Worm (Caenorhabditis elegans) whole organism, L4 larva: ENCODE data around the gene F47B8.14.

Experiments
- F44E2.7 ChIP-seq: fragments of 200-800 bp; sonication (Bioruptor generic); IDR thresholded peaks from 2 replicates; pipeline ENCODE4 v2.1.2; 2022; ENCODE audit warnings: missing genetic modification characterization, missing compliant biosample characterization
- T26A8.4 ChIP-seq: fragments of 200-800 bp; sonication (Bioruptor generic); IDR thresholded peaks from 2 replicates; pipeline ENCODE4 v1.3.6; 2022; ENCODE audit warnings: missing genetic modification characterization, missing compliant biosample characterization
- Y105C5A.15 ChIP-seq: fragments of 200-800 bp; sonication (Bioruptor generic); IDR thresholded peaks from 2 replicates; pipeline ENCODE4 v1.3.6; 2022; ENCODE audit warnings: missing genetic modification characterization, missing compliant biosample characterization
- Y48G9A.11 ChIP-seq: fragments of 200-800 bp; sonication (Bioruptor generic); IDR thresholded peaks from 2 replicates; pipeline ENCODE4 v1.3.6; 2022; ENCODE audit warnings: missing genetic modification reagents, missing genetic modification characterization, missing compliant biosample characterization
- ZK546.5 ChIP-seq, 2 experiments: sonication (generic microtip); optimal IDR thresholded peaks; 2 replicates each; lab custom pipeline; 2017; ENCODE audit warnings: missing biosample characterization in 2 of 2, missing genetic modification characterization in 2 of 2
- ama-1 ChIP-seq: fragments of 150-350 bp; optimal IDR thresholded peaks from 2 replicates; lab custom pipeline; 2014; ENCODE audit warnings: inconsistent platforms, mixed read lengths
- arid-1 ChIP-seq: fragments of 200-800 bp; sonication (Bioruptor generic); conservative IDR thresholded peaks from 2 replicates; pipeline ENCODE4 v1.3.6; 2022; ENCODE audit warnings: missing genetic modification reagents, missing genetic modification characterization, missing compliant biosample characterization
- attf-4 ChIP-seq: sonication (generic microtip); optimal IDR thresholded peaks from 3 replicates; lab custom pipeline; 2017; ENCODE audit warnings: missing biosample characterization, missing genetic modification characterization
- ceh-32 ChIP-seq: sonication (generic microtip); optimal IDR thresholded peaks from 2 replicates; lab custom pipeline; 2016; ENCODE audit warnings: mild to moderate bottlenecking, missing genetic modification characterization, missing compliant biosample characterization; ENCODE audit not compliant: poor library complexity
- ceh-62 ChIP-seq: sonication (generic microtip); optimal IDR thresholded peaks from 2 replicates; lab custom pipeline; 2017; ENCODE audit warnings: missing biosample characterization, missing genetic modification characterization
- cey-2 ChIP-seq: sonication (generic microtip); optimal IDR thresholded peaks from 3 replicates; lab custom pipeline; 2017; ENCODE audit warnings: missing genetic modification characterization, mild to moderate bottlenecking, missing compliant biosample characterization, antibody characterized with exemption, borderline replicate concordance; ENCODE audit not compliant: insufficient read depth
- daf-16 ChIP-seq, 3 experiments: sonication (generic microtip); optimal IDR thresholded peaks; 2 replicates each; lab custom pipeline; 2016 to 2017; ENCODE audit warnings: missing genetic modification characterization in 3 of 3, missing genetic modification reagents in 3 of 3, mild to moderate bottlenecking in 2 of 3, missing compliant biosample characterization in 2 of 3, missing biosample characterization in 1 of 3, moderate library complexity in 1 of 3
- dmd-6 ChIP-seq: fragments of 200-800 bp; sonication (Bioruptor generic); IDR thresholded peaks from 2 replicates; pipeline ENCODE4 v1.3.6; 2022; ENCODE audit warnings: missing genetic modification reagents, missing genetic modification characterization, missing compliant biosample characterization
- dpl-1 ChIP-seq: fragments of 150-350 bp; optimal IDR thresholded peaks from 2 replicates; lab custom pipeline; 2014; ENCODE audit warnings: missing biosample characterization, missing genetic modification reagents, missing genetic modification characterization
- dve-1 ChIP-seq: sonication (generic microtip); optimal IDR thresholded peaks from 2 replicates; lab custom pipeline; 2017; ENCODE audit warnings: antibody characterized with exemption, mild to moderate bottlenecking, missing genetic modification characterization, missing compliant biosample characterization; ENCODE audit not compliant: insufficient read depth
- egl-27 ChIP-seq: sonication (generic microtip); optimal IDR thresholded peaks from 3 replicates; lab custom pipeline; 2017; ENCODE audit warnings: missing biosample characterization, missing genetic modification reagents, missing genetic modification characterization
- fkh-10 ChIP-seq: fragments of 150-350 bp; optimal IDR thresholded peaks from 2 replicates; lab custom pipeline; 2014; ENCODE audit warnings: missing biosample characterization, missing genetic modification reagents, missing genetic modification characterization
- hif-1 ChIP-seq, 2 experiments: sonication (generic microtip); optimal IDR thresholded peaks; 2 replicates each; lab custom pipeline; 2016 to 2017; ENCODE audit warnings: missing compliant biosample characterization in 2 of 2, missing genetic modification characterization in 2 of 2, missing genetic modification reagents in 2 of 2, missing genotype in 2 of 2, mild to moderate bottlenecking in 1 of 2
- hlh-11 ChIP-seq: fragments of 200-800 bp; sonication (Bioruptor generic); optimal IDR thresholded peaks from 2 replicates; lab custom pipeline; 2018; ENCODE audit warnings: mild to moderate bottlenecking, missing genetic modification characterization, missing compliant biosample characterization
- hmg-1.1 ChIP-seq: fragments of 200-800 bp; sonication (Bioruptor generic); IDR thresholded peaks from 2 replicates; pipeline ENCODE4 v1.3.6; 2022; ENCODE audit warnings: missing genetic modification reagents, missing genetic modification characterization, missing compliant biosample characterization
- lin-1 ChIP-seq: fragments of 200-800 bp; sonication (Bioruptor generic); IDR thresholded peaks from 2 replicates; pipeline ENCODE4 v1.3.6; 2022; ENCODE audit warnings: missing genetic modification reagents, missing genetic modification characterization, missing compliant biosample characterization
- lin-39 ChIP-seq: fragments of 150-350 bp; optimal IDR thresholded peaks from 2 replicates; lab custom pipeline; 2014; ENCODE audit warnings: missing biosample characterization, missing genetic modification reagents, missing genetic modification characterization
- madf-9 ChIP-seq: fragments of 200-800 bp; sonication (Bioruptor generic); conservative IDR thresholded peaks from 2 replicates; pipeline ENCODE4 v1.3.6; 2022; ENCODE audit warnings: missing genetic modification reagents, missing genetic modification characterization, missing compliant biosample characterization
- mdl-1 ChIP-seq, 2 experiments: fragments of 150-350 bp in 1 of 2; sonication (generic microtip) in 1 of 2; optimal IDR thresholded peaks; 2 replicates each; lab custom pipeline; 2014 to 2017; ENCODE audit warnings: missing biosample characterization in 2 of 2, missing genetic modification characterization in 2 of 2
- mdt-29 ChIP-seq: fragments of 200-800 bp; sonication (Bioruptor generic); IDR thresholded peaks from 2 replicates; pipeline ENCODE4 v1.3.6; 2022; ENCODE audit warnings: missing genetic modification reagents, missing genetic modification characterization, missing compliant biosample characterization
- mes-2 ChIP-seq: sonication (generic microtip); optimal IDR thresholded peaks from 2 replicates; lab custom pipeline; 2016; ENCODE audit warnings: missing genotype, mild to moderate bottlenecking, missing genetic modification characterization, missing compliant biosample characterization; ENCODE audit not compliant: poor library complexity, severe bottlenecking
- mxl-3 ChIP-seq: fragments of 200-800 bp; sonication (Bioruptor generic); optimal IDR thresholded peaks from 2 replicates; lab custom pipeline; 2018; ENCODE audit warnings: mild to moderate bottlenecking, missing genetic modification characterization, missing compliant biosample characterization
- nhr-102 ChIP-seq: sonication (generic microtip); optimal IDR thresholded peaks from 2 replicates; lab custom pipeline; 2016; ENCODE audit warnings: mild to moderate bottlenecking, missing genetic modification characterization, moderate library complexity, missing compliant biosample characterization
- nhr-11 ChIP-seq: fragments of 150-350 bp; optimal IDR thresholded peaks from 2 replicates; lab custom pipeline; 2014; ENCODE audit warnings: missing biosample characterization, missing genetic modification characterization
- nhr-111 ChIP-seq: fragments of 200-800 bp; sonication (Bioruptor generic); optimal IDR thresholded peaks from 2 replicates; lab custom pipeline; 2018; ENCODE audit warnings: mild to moderate bottlenecking, missing genetic modification characterization, missing compliant biosample characterization
- nhr-25 ChIP-seq: sonication (generic microtip); optimal IDR thresholded peaks from 2 replicates; lab custom pipeline; 2017; ENCODE audit warnings: missing genetic modification characterization, mild to moderate bottlenecking, missing compliant biosample characterization, antibody characterized with exemption, moderate library complexity, borderline replicate concordance; ENCODE audit not compliant: insufficient read depth
- nhr-41 ChIP-seq: fragments of 200-800 bp; sonication (Bioruptor generic); IDR thresholded peaks from 2 replicates; pipeline ENCODE4 v1.3.6; 2022; ENCODE audit warnings: missing genetic modification reagents, missing genetic modification characterization, missing compliant biosample characterization
- nhr-42 ChIP-seq: fragments of 200-800 bp; sonication (Bioruptor generic); IDR thresholded peaks from 2 replicates; pipeline ENCODE4 v1.3.6; 2022; ENCODE audit warnings: missing genetic modification characterization, missing compliant biosample characterization
- nhr-77 ChIP-seq: fragments of 150-350 bp; optimal IDR thresholded peaks from 2 replicates; lab custom pipeline; 2014; ENCODE audit warnings: missing biosample characterization, missing genetic modification characterization
- pha-4 ChIP-seq, 2 experiments: fragments of 150-350 bp in 1 of 2; fragments of 200-800 bp in 1 of 2; sonication (Bioruptor generic) in 1 of 2; IDR thresholded peaks in 1 of 2; optimal IDR thresholded peaks in 1 of 2; 2 replicates each; pipeline versions ENCODE4 v1.3.6 to Lab custom; 2014 to 2022; ENCODE audit warnings: missing genetic modification characterization in 2 of 2, missing genetic modification reagents in 2 of 2, missing biosample characterization in 1 of 2, missing compliant biosample characterization in 1 of 2
- rbr-2 ChIP-seq: sonication (generic microtip); optimal IDR thresholded peaks from 2 replicates; lab custom pipeline; 2016; ENCODE audit warnings: missing genotype, missing genetic modification characterization, missing compliant biosample characterization
- skn-1 ChIP-seq: fragments of 150-350 bp; optimal IDR thresholded peaks from 2 replicates; lab custom pipeline; 2014; ENCODE audit warnings: missing biosample characterization, missing genetic modification characterization
- snpc-1.2 ChIP-seq: fragments of 200-800 bp; sonication (Bioruptor generic); IDR thresholded peaks from 2 replicates; pipeline ENCODE4 v1.3.6; 2022; ENCODE audit warnings: missing genetic modification reagents, missing genetic modification characterization, missing compliant biosample characterization
- snpc-4 ChIP-seq: fragments of 150-350 bp; optimal IDR thresholded peaks from 2 replicates; lab custom pipeline; 2014; ENCODE audit warnings: missing biosample characterization, missing genetic modification characterization
- spr-1 ChIP-seq: sonication (generic microtip); optimal IDR thresholded peaks from 2 replicates; lab custom pipeline; 2016; ENCODE audit warnings: mild to moderate bottlenecking, missing genetic modification characterization, missing compliant biosample characterization
- spr-3 ChIP-seq: fragments of 200-800 bp; sonication (Bioruptor generic); optimal IDR thresholded peaks from 2 replicates; lab custom pipeline; 2018; ENCODE audit warnings: mild to moderate bottlenecking, missing genetic modification characterization, missing compliant biosample characterization
- unc-130 ChIP-seq: sonication (generic microtip); optimal IDR thresholded peaks from 2 replicates; lab custom pipeline; 2016; ENCODE audit warnings: missing genetic modification reagents, missing genetic modification characterization, missing compliant biosample characterization
- unc-39 ChIP-seq: sonication (generic microtip); optimal IDR thresholded peaks from 2 replicates; lab custom pipeline; 2017; ENCODE audit warnings: missing biosample characterization, missing genetic modification characterization
- unc-62 ChIP-seq, 3 experiments: fragments of 150-350 bp in 1 of 3; sonication (generic microtip); optimal IDR thresholded peaks in 2 of 3; peaks in 1 of 3; 1 replicate in 1 of 3; 2 replicates in 2 of 3; lab custom pipeline; 2014 to 2017; ENCODE audit warnings: missing biosample characterization in 3 of 3, missing genetic modification characterization in 3 of 3, missing genetic modification reagents in 3 of 3, missing genotype in 1 of 3
- vab-7 ChIP-seq: fragments of 200-800 bp; sonication (Bioruptor generic); IDR thresholded peaks from 2 replicates; pipeline ENCODE4 v1.3.6; 2022; ENCODE audit warnings: missing genetic modification reagents, missing genetic modification characterization, missing compliant biosample characterization
- zip-11 ChIP-seq: fragments of 200-800 bp; sonication (Bioruptor generic); IDR thresholded peaks from 2 replicates; pipeline ENCODE4 v1.3.6; 2022; ENCODE audit warnings: missing genetic modification characterization, missing compliant biosample characterization
- zip-2 ChIP-seq: fragments of 150-350 bp; optimal IDR thresholded peaks from 2 replicates; lab custom pipeline; 2014; ENCODE audit warnings: missing biosample characterization, missing genetic modification characterization
- ztf-11 ChIP-seq: fragments of 150-350 bp; optimal IDR thresholded peaks from 2 replicates; lab custom pipeline; 2014; ENCODE audit warnings: missing biosample characterization, missing genetic modification characterization

F47B8.14 gene

ce11 chrV:14364586-14365248 is 44.4 kb downstream of the F47B8.14 start (continued):
- no peak for TF ChIP-seq nhr-102 (tag; lab: Kevin White, UChicago)
- peak; percentile 38 for TF ChIP-seq mes-2 (tag; lab: Kevin White, UChicago)
- TF ChIP-seq zip-11 (GFP tag; lab: Robert Waterston, UW): no peak
- no peak for TF ChIP-seq unc-39 (tag; lab: Kevin White, UChicago)
- TF ChIP-seq lin-39 (tag; lab: Kevin White, UChicago): no peak
- no peak for TF ChIP-seq skn-1
- TF ChIP-seq hlh-11 (tag; lab: Kevin White, UChicago): peak; percentile 58
- no peak for TF ChIP-seq madf-9 (GFP tag; lab: Robert Waterston, UW)
- no peak for TF ChIP-seq spr-3 (GFP tag; lab: Kevin White, UChicago)
- no peak for TF ChIP-seq snpc-1.2 (GFP tag; lab: Robert Waterston, UW)
- peak in 1 of 2 experiments; percentile 44 for TF ChIP-seq unc-62 (GFP tag; optimal IDR thresholded peaks at IDR 0.05 in 1 of 2; lab: Kevin White, UChicago)
- no peak for TF ChIP-seq unc-62 (tag; optimal IDR thresholded peaks at IDR 0.05; lab: Kevin White, UChicago)
- no peak for TF ChIP-seq nhr-11
- no peak for TF ChIP-seq Y48G9A.11 (GFP tag; lab: Robert Waterston, UW)
- TF ChIP-seq vab-7 (GFP tag; lab: Robert Waterston, UW): no peak
- no peak for TF ChIP-seq mdt-29 (GFP tag; lab: Robert Waterston, UW)
- TF ChIP-seq mxl-3 (GFP tag; lab: Kevin White, UChicago): peak; percentile 52
- TF ChIP-seq cey-2: no peak
- TF ChIP-seq ZK546.5 (tag; optimal IDR thresholded peaks at IDR 0.05; lab: Kevin White, UChicago): no peak
- TF ChIP-seq ama-1: no peak
- TF ChIP-seq rbr-2 (tag; lab: Kevin White, UChicago): peak; percentile 26
- no peak for TF ChIP-seq F44E2.7 (GFP tag; lab: Robert Waterston, UW)
- TF ChIP-seq nhr-77: no peak
- peak; percentile 7 for TF ChIP-seq dve-1 (tag; lab: Kevin White, UChicago)
- TF ChIP-seq lin-1 (GFP tag; lab: Robert Waterston, UW): no peak
- peak; percentile 96 for TF ChIP-seq nhr-25
- no peak for TF ChIP-seq snpc-4
- TF ChIP-seq Y105C5A.15 (GFP tag; lab: Robert Waterston, UW): no peak
- TF ChIP-seq mdl-1 (tag; optimal IDR thresholded peaks at IDR 0.05; lab: Kevin White, UChicago): no peak
- no peak for TF ChIP-seq spr-1 (tag; lab: Kevin White, UChicago)
- no peak for TF ChIP-seq nhr-42 (GFP tag; lab: Robert Waterston, UW)
- no peak for TF ChIP-seq attf-4 (tag; lab: Kevin White, UChicago)
- no peak for TF ChIP-seq hif-1 (tag; optimal IDR thresholded peaks at IDR 0.05; lab: Kevin White, UChicago)
- no peak for TF ChIP-seq unc-130 (GFP tag; lab: Kevin White, UChicago)
- TF ChIP-seq arid-1 (GFP tag; lab: Robert Waterston, UW): no peak
- TF ChIP-seq egl-27 (tag; lab: Kevin White, UChicago): no peak
- peak; percentile 62 for TF ChIP-seq hmg-1.1
- TF ChIP-seq ceh-32 (tag; lab: Kevin White, UChicago): no peak
- no peak for TF ChIP-seq nhr-41 (GFP tag; lab: Robert Waterston, UW)
- TF ChIP-seq dpl-1: no peak
- no peak for TF ChIP-seq zip-2 (tag; lab: Kevin White, UChicago)
- peak; percentile 25; the same call in 1 of the 2 replicates for TF ChIP-seq T26A8.4 (GFP tag; lab: Robert Waterston, UW)
- peak; percentile 22 for TF ChIP-seq nhr-111
- TF ChIP-seq dmd-6 (GFP tag; lab: Robert Waterston, UW): peak; percentile 23
- no peak for TF ChIP-seq ceh-62 (tag; lab: Kevin White, UChicago)
- no peak for TF ChIP-seq fkh-10
- TF ChIP-seq pha-4 (GFP tag; IDR thresholded peaks at IDR 0.05; lab: Robert Waterston, UW): peak; percentile 44; the same call in 1 of the 2 replicates
- TF ChIP-seq pha-4 (tag; optimal IDR thresholded peaks at IDR 0.05; lab: Kevin White, UChicago): no peak
- TF ChIP-seq daf-16 (GFP tag; optimal IDR thresholded peaks at IDR 0.05; lab: Kevin White, UChicago): no peak
- TF ChIP-seq daf-16 (tag; optimal IDR thresholded peaks at IDR 0.05; lab: Kevin White, UChicago): no peak
- TF ChIP-seq ztf-11 (tag; lab: Kevin White, UChicago): no peak
